2 fruit fly cellular contexts compared by ENCODE assay signal in genomic region chr3R:21893929-21894328, dm6.
TF ChIP-seq lines count a peak whose summit lies in the region.

No protein-coding gene starts in this region.

TF ChIP-seq in whole organism, embryonic, 481 proteins besides CTCF, POLR2A, EP300 and RAD21 (continued from another document):
- peak; percentile 25 for TF ChIP-seq sens (GFP tag; lab: Kevin White, UChicago)
- peak; percentile 60 for TF ChIP-seq nom (GFP tag; optimal IDR thresholded peaks at IDR 0.05; lab: Kevin White, UChicago)
- TF ChIP-seq CG17385 (GFP tag; optimal IDR thresholded peaks at IDR 0.05; lab: Kevin White, UChicago) = no peak
- TF ChIP-seq CG5953 (GFP tag; IDR thresholded peaks at IDR 0.05; lab: Robert Waterston, UW) = no peak

TF ChIP-seq in whole organism, prepupa, 60 proteins besides CTCF, POLR2A, EP300 and RAD21 (continued from another document):
- peak; percentile 86 for TF ChIP-seq Lpt (GFP tag; optimal IDR thresholded peaks at IDR 0.05; lab: Kevin White, UChicago)
- TF ChIP-seq Ets21C (GFP tag; optimal IDR thresholded peaks at IDR 0.05; lab: Kevin White, UChicago) = no peak
- peak; percentile 14 for TF ChIP-seq esn (GFP tag; optimal IDR thresholded peaks at IDR 0.05; lab: Kevin White, UChicago)
- peak; percentile 36 to 88 for TF ChIP-seq salr (GFP tag; optimal IDR thresholded peaks at IDR 0.05; lab: Kevin White, UChicago)
- TF ChIP-seq Sox15 (GFP tag; optimal IDR thresholded peaks at IDR 0.05; lab: Kevin White, UChicago) = peak; percentile 15
- peak; percentile 51 for TF ChIP-seq CG34406 (GFP tag; optimal IDR thresholded peaks at IDR 0.05; lab: Kevin White, UChicago)
- TF ChIP-seq Eip75B (GFP tag; optimal IDR thresholded peaks at IDR 0.05; lab: Kevin White, UChicago) = peak; percentile 47
- peak; percentile 96 for TF ChIP-seq CG32006 (GFP tag; optimal IDR thresholded peaks at IDR 0.05; lab: Kevin White, UChicago)
- no peak for TF ChIP-seq CG6854 (GFP tag; optimal IDR thresholded peaks at IDR 0.05; lab: Kevin White, UChicago)
- no peak for TF ChIP-seq Blimp-1 (GFP tag; optimal IDR thresholded peaks at IDR 0.05; lab: Kevin White, UChicago)
- no peak for TF ChIP-seq fd85E (GFP tag; optimal IDR thresholded peaks at IDR 0.05; lab: Kevin White, UChicago)
- TF ChIP-seq CG10631 (GFP tag; optimal IDR thresholded peaks at IDR 0.05; lab: Kevin White, UChicago) = peak; percentile 88
- peak; percentile 73 for TF ChIP-seq fd59A (GFP tag; optimal IDR thresholded peaks at IDR 0.05; lab: Kevin White, UChicago)
- peak; percentile 91 for TF ChIP-seq Eip78C (GFP tag; lab: Kevin White, UChicago)
- no peak for TF ChIP-seq vri (GFP tag; optimal IDR thresholded peaks at IDR 0.05; lab: Kevin White, UChicago)
- TF ChIP-seq CG3032 (tag; optimal IDR thresholded peaks at IDR 0.05; lab: Kevin White, UChicago) = peak; percentile 83
- TF ChIP-seq CG31627 (GFP tag; optimal IDR thresholded peaks at IDR 0.05; lab: Kevin White, UChicago) = no peak
- TF ChIP-seq spab (GFP tag; optimal IDR thresholded peaks at IDR 0.05; lab: Kevin White, UChicago) = peak; percentile 79
- peak; percentile 45 for TF ChIP-seq CG6792 (GFP tag; optimal IDR thresholded peaks at IDR 0.05; lab: Kevin White, UChicago)
- TF ChIP-seq dsx (GFP tag; optimal IDR thresholded peaks at IDR 0.05; lab: Kevin White, UChicago; ENCODE audit: poor library complexity, severe bottlenecking) = peak; percentile 86
- peak; percentile 78 for TF ChIP-seq CG6808 (GFP tag; optimal IDR thresholded peaks at IDR 0.05; lab: Kevin White, UChicago)
- TF ChIP-seq Ets96B (tag; optimal IDR thresholded peaks at IDR 0.05; lab: Kevin White, UChicago) = peak; percentile 88
- TF ChIP-seq net (GFP tag; optimal IDR thresholded peaks at IDR 0.05; lab: Kevin White, UChicago) = peak; percentile 76
- peak; percentile 80 for TF ChIP-seq OdsH (GFP tag; optimal IDR thresholded peaks at IDR 0.05; lab: Kevin White, UChicago)
- TF ChIP-seq CG6276 (GFP tag; optimal IDR thresholded peaks at IDR 0.05; lab: Kevin White, UChicago) = peak; percentile 87
- TF ChIP-seq cyc (GFP tag; optimal IDR thresholded peaks at IDR 0.05; lab: Kevin White, UChicago) = no peak
- TF ChIP-seq Met (GFP tag; optimal IDR thresholded peaks at IDR 0.05; lab: Kevin White, UChicago) = peak; percentile 23
- peak; percentile 86 for TF ChIP-seq Gug (GFP tag; IDR thresholded peaks at IDR 0.05; lab: Robert Waterston, UW)
- peak; percentile 69 for TF ChIP-seq pdm3 (GFP tag; optimal IDR thresholded peaks at IDR 0.05; lab: Kevin White, UChicago)
- TF ChIP-seq CG8632 (GFP tag; optimal IDR thresholded peaks at IDR 0.05; lab: Kevin White, UChicago) = peak; percentile 58
- TF ChIP-seq CG8119 (GFP tag; IDR thresholded peaks at IDR 0.05; lab: Robert Waterston, UW) = peak; percentile 94
- TF ChIP-seq topi (GFP tag; optimal IDR thresholded peaks at IDR 0.05; lab: Kevin White, UChicago) = peak; percentile 12
- TF ChIP-seq CG15336 (GFP tag; IDR thresholded peaks at IDR 0.05; lab: Robert Waterston, UW) = peak; percentile 92
- no peak for TF ChIP-seq Hr39 (GFP tag; optimal IDR thresholded peaks at IDR 0.05; lab: Kevin White, UChicago)
- TF ChIP-seq CG3919 (GFP tag; optimal IDR thresholded peaks at IDR 0.05; lab: Kevin White, UChicago) = peak; percentile 81
- TF ChIP-seq achi (GFP tag; optimal IDR thresholded peaks at IDR 0.05; lab: Kevin White, UChicago) = peak; percentile 84
